Worm (Caenorhabditis elegans) whole organism, late embryonic: ENCODE measurements around the gene K04A8.19.

Experiments
- ama-1 ChIP-seq: fragments of 150-350 bp; optimal IDR thresholded peaks from 2 replicates; lab custom pipeline; 2014
- fkh-6 ChIP-seq: sonication (generic microtip); optimal IDR thresholded peaks from 2 replicates; lab custom pipeline; 2016; ENCODE audit warnings: missing genetic modification characterization, missing compliant biosample characterization
- hlh-8 ChIP-seq: sonication (generic microtip); optimal IDR thresholded peaks from 2 replicates; lab custom pipeline; 2016; ENCODE audit warnings: missing genotype, missing genetic modification characterization, missing compliant biosample characterization
- lim-6 ChIP-seq: sonication (generic microtip); optimal IDR thresholded peaks from 2 replicates; lab custom pipeline; 2016; ENCODE audit warnings: missing genetic modification characterization, missing compliant biosample characterization
- nhr-11 ChIP-seq: fragments of 150-350 bp; optimal IDR thresholded peaks from 2 replicates; lab custom pipeline; 2014; ENCODE audit warnings: missing biosample characterization, missing genetic modification characterization
- pha-2 ChIP-seq: sonication (generic microtip); optimal IDR thresholded peaks from 2 replicates; lab custom pipeline; 2017; ENCODE audit warnings: mild to moderate bottlenecking, missing genetic modification characterization, missing compliant biosample characterization

- no peak for TF ChIP-seq ama-1 (lab: Kevin White, UChicago)
- no peak for TF ChIP-seq pha-2 (tag; lab: Kevin White, UChicago)
- TF ChIP-seq lim-6 (tag; lab: Kevin White, UChicago) = no peak
- TF ChIP-seq hlh-8 (tag; lab: Kevin White, UChicago) = no peak
- no peak for TF ChIP-seq nhr-11 (tag; lab: Kevin White, UChicago)
- no peak for TF ChIP-seq fkh-6
These were observed 39.3 kb downstream of the K04A8.19 start, which contains the start of gene dpy-11 for ce11 chrV:6514887-6515324.
